Fruit fly (Drosophila melanogaster): ENCODE data around the gene CG1965.

- TF ChIP-seq CTCF (optimal IDR thresholded peaks at IDR 0.05), result no peak
- TF ChIP-seq CG8478 (optimal IDR thresholded peaks at IDR 0.05), result no peak
Measured at dm6 chr3R:7024574-7024973, 42.6 kb upstream of the CG1965 start.

Measured in S2 (cell line).